Worm (Caenorhabditis elegans) whole organism, L1 larva: ENCODE results near the gene cpsf-1.

Experiments used
- C04F5.9 ChIP-seq: sonication (generic microtip); optimal IDR thresholded peaks from 2 replicates; lab custom pipeline; 2016; ENCODE audit warnings: missing genetic modification characterization, missing compliant biosample characterization
- C34B4.2 ChIP-seq: sonication (generic microtip); optimal IDR thresholded peaks from 2 replicates; lab custom pipeline; 2017; ENCODE audit warnings: mild to moderate bottlenecking, missing genetic modification characterization, missing compliant biosample characterization
- F16B12.6 ChIP-seq: fragments of 150-350 bp; optimal IDR thresholded peaks from 2 replicates; lab custom pipeline; 2014; ENCODE audit warnings: missing biosample characterization, missing genetic modification characterization
- aha-1 ChIP-seq: fragments of 150-350 bp; optimal IDR thresholded peaks from 2 replicates; lab custom pipeline; 2014; ENCODE audit warnings: missing biosample characterization, missing genetic modification characterization
- alr-1 ChIP-seq: fragments of 200-800 bp; sonication (Bioruptor generic); optimal IDR thresholded peaks from 2 replicates; lab custom pipeline; 2018; ENCODE audit warnings: borderline replicate concordance, mild to moderate bottlenecking, missing genetic modification characterization, missing compliant biosample characterization
- ama-1 ChIP-seq: fragments of 150-350 bp; optimal IDR thresholded peaks from 2 replicates; lab custom pipeline; 2014
- blmp-1 ChIP-seq: fragments of 150-350 bp; optimal IDR thresholded peaks from 2 replicates; lab custom pipeline; 2014; ENCODE audit warnings: missing biosample characterization, missing genetic modification characterization
- ceh-63 ChIP-seq: fragments of 200-800 bp; sonication (Bioruptor generic); optimal IDR thresholded peaks from 2 replicates; lab custom pipeline; 2018; ENCODE audit warnings: mild to moderate bottlenecking, missing genetic modification characterization, missing compliant biosample characterization
- ceh-8 ChIP-seq: fragments of 200-800 bp; sonication (Bioruptor generic); optimal IDR thresholded peaks from 2 replicates; lab custom pipeline; 2018; ENCODE audit warnings: mild to moderate bottlenecking, missing genetic modification characterization, moderate library complexity, missing compliant biosample characterization
- ceh-88 ChIP-seq: fragments of 200-800 bp; sonication (Bioruptor generic); IDR thresholded peaks from 2 replicates; pipeline ENCODE4 v1.3.6; 2022; ENCODE audit warnings: missing genetic modification characterization, missing compliant biosample characterization
- ces-1 ChIP-seq: fragments of 150-350 bp; optimal IDR thresholded peaks from 2 replicates; lab custom pipeline; 2014; ENCODE audit warnings: missing biosample characterization, missing genetic modification reagents, missing genetic modification characterization
- dpl-1 ChIP-seq, 3 experiments: fragments of 150-350 bp in 2 of 3; sonication (generic microtip) in 1 of 3; optimal IDR thresholded peaks; 2 replicates each; lab custom pipeline; 2014 to 2017; ENCODE audit warnings: missing biosample characterization in 3 of 3, missing genetic modification characterization in 3 of 3, missing genetic modification reagents in 3 of 3
- efl-1 ChIP-seq, 4 experiments: fragments of 150-350 bp; optimal IDR thresholded peaks in 3 of 4; peaks in 1 of 4; 1 replicate in 1 of 4; 2 replicates in 3 of 4; lab custom pipeline; 2014; ENCODE audit warnings: missing biosample characterization in 2 of 4, missing genetic modification characterization in 2 of 4, missing genetic modification reagents in 2 of 4
- egl-13 ChIP-seq: sonication (generic microtip); optimal IDR thresholded peaks from 2 replicates; lab custom pipeline; 2016; ENCODE audit warnings: missing genotype, missing genetic modification reagents, missing genetic modification characterization, missing compliant biosample characterization
- elt-2 ChIP-seq: sonication (generic microtip); optimal IDR thresholded peaks from 2 replicates; lab custom pipeline; 2016; ENCODE audit warnings: missing genetic modification characterization, mild to moderate bottlenecking, inconsistent platforms, missing compliant biosample characterization, missing genetic modification reagents
- elt-3 ChIP-seq, 6 experiments: fragments of 150-350 bp in 1 of 6; sonication (generic microtip); optimal IDR thresholded peaks; 2 replicates each; lab custom pipeline; 2017 to 2018; ENCODE audit warnings: missing biosample characterization in 6 of 6, missing genetic modification characterization in 6 of 6, inconsistent platforms in 1 of 6
- ets-5 ChIP-seq: fragments of 200-800 bp; sonication (Bioruptor generic); IDR thresholded peaks from 2 replicates; pipeline ENCODE4 v1.3.6; 2022; ENCODE audit warnings: missing genetic modification characterization, missing compliant biosample characterization
- fkh-10 ChIP-seq: sonication (generic microtip); optimal IDR thresholded peaks from 2 replicates; lab custom pipeline; 2017; ENCODE audit warnings: missing biosample characterization, missing genetic modification reagents, missing genetic modification characterization
- fos-1 ChIP-seq: fragments of 150-350 bp; optimal IDR thresholded peaks from 2 replicates; lab custom pipeline; 2014; ENCODE audit warnings: missing biosample characterization, missing genetic modification characterization
- hlh-17 ChIP-seq: fragments of 200-800 bp; sonication (Bioruptor generic); optimal IDR thresholded peaks from 2 replicates; lab custom pipeline; 2018; ENCODE audit warnings: missing genetic modification characterization, mild to moderate bottlenecking, missing compliant biosample characterization, moderate library complexity, borderline replicate concordance
- hlh-4 ChIP-seq: sonication (generic microtip); optimal IDR thresholded peaks from 2 replicates; lab custom pipeline; 2016; ENCODE audit warnings: mild to moderate bottlenecking, missing genetic modification characterization, missing compliant biosample characterization
- hpl-2 ChIP-seq: fragments of 150-350 bp; optimal IDR thresholded peaks from 2 replicates; lab custom pipeline; 2014; ENCODE audit warnings: missing biosample characterization, missing genetic modification reagents, missing genetic modification characterization
- irx-1 ChIP-seq: sonication (generic microtip); optimal IDR thresholded peaks from 2 replicates; lab custom pipeline; 2016; ENCODE audit warnings: missing genetic modification characterization, missing compliant biosample characterization
- jun-1 ChIP-seq: fragments of 150-350 bp; optimal IDR thresholded peaks from 2 replicates; lab custom pipeline; 2014; ENCODE audit warnings: missing biosample characterization, missing genetic modification reagents, missing genetic modification characterization
- lin-13 ChIP-seq: fragments of 150-350 bp; optimal IDR thresholded peaks from 2 replicates; lab custom pipeline; 2014; ENCODE audit warnings: missing biosample characterization, missing genetic modification reagents, missing genetic modification characterization
- lin-15B ChIP-seq: fragments of 150-350 bp; sonication (generic microtip); optimal IDR thresholded peaks from 3 replicates; lab custom pipeline; 2014; ENCODE audit warnings: missing biosample characterization, missing genetic modification characterization
- lsy-2 ChIP-seq, 2 experiments: fragments of 150-350 bp; optimal IDR thresholded peaks; 2 replicates each; lab custom pipeline; 2014; ENCODE audit warnings: missing biosample characterization in 2 of 2, missing genetic modification characterization in 2 of 2
- mab-9 ChIP-seq: fragments of 200-800 bp; sonication (Bioruptor generic); IDR thresholded peaks from 2 replicates; pipeline ENCODE4 v1.3.6; 2022; ENCODE audit warnings: missing genetic modification reagents, missing genetic modification characterization, missing compliant biosample characterization
- mep-1 ChIP-seq: fragments of 150-350 bp; optimal IDR thresholded peaks from 2 replicates; lab custom pipeline; 2014; ENCODE audit warnings: missing biosample characterization, missing genetic modification characterization
- nhr-12 ChIP-seq: sonication (generic microtip); optimal IDR thresholded peaks from 2 replicates; lab custom pipeline; 2017; ENCODE audit warnings: missing biosample characterization, missing genetic modification characterization
- nhr-19 ChIP-seq: fragments of 200-800 bp; sonication (Bioruptor generic); conservative IDR thresholded peaks from 2 replicates; pipeline ENCODE4 v1.3.6; 2022; ENCODE audit warnings: missing genetic modification characterization, missing compliant biosample characterization
- nhr-20 ChIP-seq: sonication (generic microtip); optimal IDR thresholded peaks from 2 replicates; lab custom pipeline; 2016; ENCODE audit warnings: mild to moderate bottlenecking, missing genetic modification characterization, missing compliant biosample characterization
- nhr-71 ChIP-seq: sonication (generic microtip); optimal IDR thresholded peaks from 2 replicates; lab custom pipeline; 2016; ENCODE audit warnings: mild to moderate bottlenecking, missing genetic modification characterization, moderate library complexity, missing compliant biosample characterization
- nhr-76 ChIP-seq: sonication (generic microtip); optimal IDR thresholded peaks from 2 replicates; lab custom pipeline; 2017; ENCODE audit warnings: missing biosample characterization, missing genetic modification characterization
- nhr-77 ChIP-seq: fragments of 150-350 bp; optimal IDR thresholded peaks from 2 replicates; lab custom pipeline; 2014; ENCODE audit warnings: missing biosample characterization, missing genetic modification characterization
- nhr-90 ChIP-seq: sonication (generic microtip); optimal IDR thresholded peaks from 2 replicates; lab custom pipeline; 2016; ENCODE audit warnings: mild to moderate bottlenecking, missing genetic modification characterization, missing compliant biosample characterization; ENCODE audit not compliant: poor library complexity
- pax-3 ChIP-seq: fragments of 200-800 bp; sonication (Bioruptor generic); optimal IDR thresholded peaks from 2 replicates; lab custom pipeline; 2018; ENCODE audit warnings: mild to moderate bottlenecking, missing genetic modification characterization, moderate library complexity, missing compliant biosample characterization
- pqm-1 ChIP-seq: sonication (generic microtip); optimal IDR thresholded peaks from 3 replicates; lab custom pipeline; 2017; ENCODE audit warnings: missing biosample characterization, missing genetic modification characterization
- skn-1 ChIP-seq: fragments of 150-350 bp; optimal IDR thresholded peaks from 2 replicates; lab custom pipeline; 2014; ENCODE audit warnings: missing biosample characterization, missing genetic modification characterization
- snpc-4 ChIP-seq: fragments of 150-350 bp; optimal IDR thresholded peaks from 2 replicates; lab custom pipeline; 2014; ENCODE audit warnings: missing biosample characterization, missing genetic modification characterization
- sox-4 ChIP-seq: sonication (generic microtip); optimal IDR thresholded peaks from 2 replicates; lab custom pipeline; 2016; ENCODE audit warnings: missing genetic modification characterization, missing compliant biosample characterization
- swsn-7 ChIP-seq: sonication (generic microtip); optimal IDR thresholded peaks from 2 replicates; lab custom pipeline; 2016; ENCODE audit warnings: missing genetic modification characterization, missing compliant biosample characterization
- tbx-2 ChIP-seq: sonication (generic microtip); optimal IDR thresholded peaks from 2 replicates; lab custom pipeline; 2016; ENCODE audit warnings: missing genetic modification characterization, missing compliant biosample characterization
- tlp-1 ChIP-seq: fragments of 150-350 bp; optimal IDR thresholded peaks from 2 replicates; lab custom pipeline; 2014; ENCODE audit warnings: missing biosample characterization, missing genetic modification characterization
- unc-30 ChIP-seq: sonication (generic microtip); optimal IDR thresholded peaks from 2 replicates; lab custom pipeline; 2017; ENCODE audit warnings: missing biosample characterization, missing genetic modification characterization
- vab-15 ChIP-seq: sonication (generic microtip); optimal IDR thresholded peaks from 2 replicates; lab custom pipeline; 2017; ENCODE audit warnings: missing genotype, mild to moderate bottlenecking, missing genetic modification characterization, missing compliant biosample characterization
- zag-1 ChIP-seq: fragments of 150-350 bp; optimal IDR thresholded peaks from 2 replicates; lab custom pipeline; 2014; ENCODE audit warnings: missing biosample characterization, missing genetic modification characterization
- ztf-11 ChIP-seq, 2 experiments: sonication (generic microtip); optimal IDR thresholded peaks; 2 replicates each; lab custom pipeline; 2016 to 2017; ENCODE audit warnings: missing genetic modification characterization in 2 of 2, missing biosample characterization in 1 of 2, missing compliant biosample characterization in 1 of 2

The cpsf-1 gene

ce11 chrIV:2053591-2053990 is 20.8 kb upstream of the cpsf-1 start (continued):
- TF ChIP-seq egl-13: no peak
- no peak for TF ChIP-seq vab-15 (tag; lab: Kevin White, UChicago)
- TF ChIP-seq nhr-20: no peak
- TF ChIP-seq blmp-1 (tag; lab: Kevin White, UChicago): no peak
- no peak for TF ChIP-seq C04F5.9 (tag; lab: Kevin White, UChicago)
- no peak for TF ChIP-seq hlh-17 (GFP tag; lab: Kevin White, UChicago)
- no peak for TF ChIP-seq tbx-2 (tag; lab: Kevin White, UChicago)
- peak; percentile 27 to 63 for TF ChIP-seq lsy-2 (tag; optimal IDR thresholded peaks at IDR 0.05; lab: Kevin White, UChicago)
- no peak for TF ChIP-seq elt-2 (tag; lab: Kevin White, UChicago)
- TF ChIP-seq nhr-77 (tag; lab: Kevin White, UChicago): no peak
- no peak for TF ChIP-seq fos-1 (tag; lab: Kevin White, UChicago)
- TF ChIP-seq ama-1 (lab: Kevin White, UChicago): no peak
- TF ChIP-seq snpc-4 (tag; lab: Kevin White, UChicago): no peak
- TF ChIP-seq jun-1 (tag; lab: Kevin White, UChicago): no peak
- no peak for TF ChIP-seq pqm-1 (tag; lab: Kevin White, UChicago)
- no peak for TF ChIP-seq ets-5 (GFP tag; lab: Robert Waterston, UW)
- TF ChIP-seq nhr-19 (GFP tag; lab: Robert Waterston, UW): peak; percentile 18; the same call in 1 of the 2 replicates
- TF ChIP-seq nhr-90 (tag; lab: Kevin White, UChicago): no peak
- no peak for TF ChIP-seq elt-3 (tag; optimal IDR thresholded peaks at IDR 0.05; lab: Kevin White, UChicago)
- TF ChIP-seq swsn-7 (tag; lab: Kevin White, UChicago): peak; percentile 38
- no peak for TF ChIP-seq tlp-1 (tag; lab: Kevin White, UChicago)
- no peak for TF ChIP-seq sox-4 (tag; lab: Kevin White, UChicago)
- TF ChIP-seq mep-1 (tag; lab: Kevin White, UChicago): peak; percentile 25
- no peak for TF ChIP-seq ceh-63 (GFP tag; lab: Kevin White, UChicago)
- peak; percentile 60 for TF ChIP-seq ces-1
- TF ChIP-seq C34B4.2 (tag; lab: Kevin White, UChicago): no peak
- no peak for TF ChIP-seq skn-1
- TF ChIP-seq hpl-2 (GFP tag; lab: Kevin White, UChicago): no peak
- no peak for TF ChIP-seq nhr-76 (tag; lab: Kevin White, UChicago)
- TF ChIP-seq hlh-4 (tag; lab: Kevin White, UChicago): no peak
- no peak for TF ChIP-seq ceh-8 (GFP tag; lab: Kevin White, UChicago)
- TF ChIP-seq irx-1: no peak
- no peak for TF ChIP-seq alr-1 (tag; lab: Kevin White, UChicago)
- TF ChIP-seq efl-1 (optimal IDR thresholded peaks at IDR 0.05; lab: Kevin White, UChicago): peak; percentile 17 to 21
- TF ChIP-seq efl-1 (GFP tag; optimal IDR thresholded peaks at IDR 0.05 in 1 of 2; lab: Kevin White, UChicago): no peak
- no peak for TF ChIP-seq lin-13 (GFP tag; lab: Kevin White, UChicago)
- no peak for TF ChIP-seq dpl-1 (GFP tag; optimal IDR thresholded peaks at IDR 0.05; lab: Kevin White, UChicago)
- TF ChIP-seq mab-9 (GFP tag; lab: Robert Waterston, UW): 0 out of 2 replicates have a peak, but pooled peaks have one; percentile 44
- TF ChIP-seq nhr-71 (tag; lab: Kevin White, UChicago): peak; percentile 63
- no peak for TF ChIP-seq zag-1 (tag; lab: Kevin White, UChicago)
- TF ChIP-seq nhr-12: no peak
- no peak for TF ChIP-seq ceh-88 (GFP tag; lab: Robert Waterston, UW)
- no peak for TF ChIP-seq aha-1 (tag; lab: Kevin White, UChicago)
- TF ChIP-seq pax-3 (tag; lab: Kevin White, UChicago): no peak
- TF ChIP-seq ztf-11 (tag; optimal IDR thresholded peaks at IDR 0.05; lab: Kevin White, UChicago): no peak
- TF ChIP-seq lin-15B: no peak
- peak; percentile 89 for TF ChIP-seq fkh-10 (GFP tag; lab: Kevin White, UChicago)
- no peak for TF ChIP-seq F16B12.6
- TF ChIP-seq unc-30: no peak
